Fruit fly (Drosophila melanogaster) whole organism, larva: ENCODE data around the gene CG31253.
"Not testable (repeated sequence)": the region's sequence is repeated elsewhere in the genome, so short reads cannot be mapped to it uniquely, and the experiment has no call there.

Experiments used
- noc ChIP-seq: fragments of 200-800 bp; sonication (Bioruptor generic); optimal IDR thresholded peaks from 3 replicates; lab custom pipeline; 2019; ENCODE audit warnings: missing biosample characterization, mild to moderate bottlenecking, missing genetic modification characterization, moderate library complexity

Gene CG31253

dm6 chr3R:27960473-27960872, at the start of gene CG31253:
TSS of gene CG31253 (minus strand) at chr3R:27960573.
- TF ChIP-seq noc (tag; lab: Kevin White, UChicago), result not testable (repeated sequence)

dm6 chr3R:28004034-28004433, 43.7 kb upstream of the CG31253 start:
- TF ChIP-seq noc (tag; lab: Kevin White, UChicago), result no peak

dm6 chr3R:27990651-27991050, 30.3 kb upstream of the CG31253 start, which contains the start of gene CG4815:
TSS of gene CG4815 (minus strand) at chr3R:27990751.
- TF ChIP-seq noc (tag; lab: Kevin White, UChicago), result no peak

dm6 chr3R:27988647-27989430, 28.5 kb upstream of the CG31253 start:
- peak; percentile 13 for TF ChIP-seq noc (tag; lab: Kevin White, UChicago)

DNA sequence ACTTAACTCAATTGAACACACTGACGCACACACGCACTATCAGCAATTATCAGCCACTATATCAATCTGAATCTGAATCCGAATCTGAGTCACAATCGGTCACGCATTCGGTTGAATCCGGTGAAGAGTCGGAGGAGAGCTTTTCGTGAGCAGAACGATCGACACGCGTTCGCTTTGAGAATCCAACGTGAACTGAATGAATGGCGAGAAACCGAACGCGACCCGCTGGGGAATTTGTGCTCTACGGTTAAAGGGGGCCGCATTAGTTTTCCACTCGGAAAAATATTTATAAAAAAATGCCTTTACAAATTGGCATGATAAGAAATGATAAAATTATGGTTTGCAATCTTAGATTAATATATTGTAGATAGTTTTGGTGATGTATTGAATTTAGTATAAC, 27.8 kb upstream of the CG31253 start, which contains the start of gene betaTub97EF:
betaTub97EF (minus strand) TSS at position 196 of the 400 bp plus-strand sequence.
- TF ChIP-seq noc (tag; lab: Kevin White, UChicago), result no peak

- TF ChIP-seq noc (tag; lab: Kevin White, UChicago), result no peak
Measured at dm6 chr3R:27987772-27988171, 27.4 kb upstream of the CG31253 start.

- TF ChIP-seq noc (tag; lab: Kevin White, UChicago), result peak; percentile 84
Measured at dm6 chr3R:27987329-27987728, 27.0 kb upstream of the CG31253 start.

- TF ChIP-seq noc (tag; lab: Kevin White, UChicago), result no peak
Measured at dm6 chr3R:27986794-27987193, 26.4 kb upstream of the CG31253 start.

DNA sequence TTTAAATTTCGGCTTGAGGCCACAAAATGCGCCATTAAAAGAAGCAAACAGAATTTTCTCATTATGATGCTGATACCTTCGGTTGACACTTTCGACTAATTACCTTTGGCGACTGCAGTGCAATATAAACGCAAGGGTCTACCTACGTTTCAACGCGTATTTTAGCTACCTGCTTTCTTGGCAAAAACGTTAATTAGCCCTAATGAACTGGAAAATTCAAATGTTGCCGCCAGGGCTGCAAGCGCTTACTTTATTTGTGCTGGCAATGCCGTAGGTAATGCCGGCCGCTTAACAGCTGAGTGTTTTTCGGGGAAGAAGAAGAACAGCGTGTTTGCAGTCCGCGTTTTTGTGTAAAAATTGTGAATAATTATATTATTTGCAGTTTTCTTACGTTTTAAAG, 2.7 kb upstream of the CG31253 start, which contains the start of the genes CG31131 and CG4849:
CG31131 (minus strand) TSS at position 101 of the 400 bp plus-strand sequence.
CG4849 (plus strand) TSS at position 297 of the 400 bp plus-strand sequence.
- not testable (repeated sequence) for TF ChIP-seq noc (tag; lab: Kevin White, UChicago)

DNA sequence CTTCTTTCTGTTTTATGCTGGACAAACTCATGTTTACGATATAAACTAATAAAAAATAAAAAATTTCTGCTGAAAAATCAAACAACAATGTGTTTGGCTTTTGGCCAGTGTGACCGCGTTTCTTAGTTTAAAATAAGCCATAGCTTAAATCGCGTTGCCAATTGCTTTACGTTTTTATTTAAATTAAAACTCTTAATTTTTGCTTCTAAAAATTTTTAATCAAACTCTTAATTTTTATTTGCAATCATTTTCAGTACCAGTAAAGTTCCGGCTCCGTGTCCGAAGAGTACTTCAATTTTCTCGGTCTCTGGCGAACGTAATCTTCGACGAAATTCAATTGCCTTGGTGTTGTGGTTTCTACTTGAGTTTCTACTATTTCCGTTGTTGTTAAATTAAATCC, 1.2 kb downstream of the CG31253 start, which contains the start of the genes CG42487 and CG4884:
CG42487 (minus strand) TSS at position 101 of the 400 bp plus-strand sequence.
CG4884 (minus strand) TSS at position 101 of the 400 bp plus-strand sequence.
- not testable (repeated sequence) for TF ChIP-seq noc (tag; lab: Kevin White, UChicago)

dm6 chr3R:27957967-27958366, 2.4 kb downstream of the CG31253 start:
- no peak for TF ChIP-seq noc (tag; lab: Kevin White, UChicago)

dm6 chr3R:27954533-27954932, 5.8 kb downstream of the CG31253 start, which contains the start of gene Nep7:
TSS of gene Nep7 (plus strand) at chr3R:27954917.
- TF ChIP-seq noc (tag; lab: Kevin White, UChicago), result peak; percentile 77

DNA sequence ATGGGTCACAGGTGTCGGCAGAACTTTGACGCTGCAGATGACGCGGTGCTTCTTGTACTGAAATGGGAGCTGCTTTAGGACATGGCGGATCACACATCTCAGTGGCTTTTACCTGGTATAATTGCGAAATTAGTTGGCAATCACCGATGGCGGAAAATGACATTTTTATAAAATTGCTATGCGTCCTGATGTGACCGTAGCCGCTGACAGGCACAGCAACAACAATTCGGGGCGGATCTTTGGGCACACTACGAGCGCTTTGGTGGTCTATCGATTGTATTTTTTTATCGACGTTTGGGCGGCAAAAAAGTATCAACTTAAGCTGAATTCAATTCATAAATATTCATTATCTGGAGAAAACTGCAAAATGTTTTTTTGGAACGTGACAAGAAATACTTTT, 6.5 kb downstream of the CG31253 start, which contains the start of gene CG4951:
CG4951 (minus strand) TSS at position 223 of the 400 bp plus-strand sequence.
- no peak for TF ChIP-seq noc (tag; lab: Kevin White, UChicago)

DNA sequence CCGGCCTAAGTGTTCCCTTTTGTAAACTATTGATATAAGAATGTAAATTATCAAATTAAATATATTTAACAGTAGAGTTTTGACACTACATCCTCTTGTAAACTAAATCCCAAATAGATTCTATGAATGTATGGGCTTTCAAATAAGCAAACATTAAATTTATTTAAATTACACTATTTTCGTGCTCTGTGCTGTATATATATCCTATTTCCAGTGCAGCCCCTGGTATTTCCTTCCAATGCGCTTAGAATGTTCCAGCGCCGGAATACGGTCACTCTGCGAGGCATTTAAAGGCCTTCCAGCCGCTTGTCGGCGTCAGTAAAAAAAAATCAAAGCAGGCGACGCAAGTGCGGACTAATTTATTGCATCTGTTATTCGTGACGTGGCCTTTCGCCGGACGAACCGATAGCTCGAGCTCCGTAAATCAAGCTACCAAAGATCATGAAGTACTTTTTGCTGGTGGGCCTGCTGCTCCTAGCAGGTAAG, 11.9 kb downstream of the CG31253 start, which contains the start of gene Gp93:
Gp93 (plus strand) TSS at position 291 of the 486 bp plus-strand sequence.
- peak; percentile 41 for TF ChIP-seq noc (tag; lab: Kevin White, UChicago)

dm6 chr3R:27947682-27948245, 12.6 kb downstream of the CG31253 start, which contains the start of gene mfrn:
TSS of gene mfrn (minus strand) at chr3R:27948021.
- TF ChIP-seq noc (tag; lab: Kevin White, UChicago), result no peak
